Worm (Caenorhabditis elegans) whole organism, late embryonic: ENCODE measurements around the gene symk-1.

ENCODE experiments used
- F13H6.1 ChIP-seq: sonication (generic microtip); optimal IDR thresholded peaks from 2 replicates; lab custom pipeline; 2016; ENCODE audit warnings: missing genetic modification characterization, missing compliant biosample characterization
- K09A11.1 ChIP-seq: sonication (generic microtip); optimal IDR thresholded peaks from 2 replicates; lab custom pipeline; 2017; ENCODE audit warnings: antibody characterized with exemption, mild to moderate bottlenecking, missing genetic modification characterization, missing compliant biosample characterization; ENCODE audit not compliant: insufficient read depth
- T23F11.4 ChIP-seq: fragments of 200-800 bp; sonication (Bioruptor generic); optimal IDR thresholded peaks from 2 replicates; lab custom pipeline; 2018; ENCODE audit warnings: mild to moderate bottlenecking, missing genetic modification characterization, missing compliant biosample characterization
- ahr-1 ChIP-seq: sonication (generic microtip); optimal IDR thresholded peaks from 2 replicates; lab custom pipeline; 2016; ENCODE audit warnings: missing genetic modification characterization, missing compliant biosample characterization
- ama-1 ChIP-seq: fragments of 150-350 bp; optimal IDR thresholded peaks from 2 replicates; lab custom pipeline; 2014
- ceh-14 ChIP-seq: sonication (generic microtip); optimal IDR thresholded peaks from 2 replicates; lab custom pipeline; 2016; ENCODE audit warnings: missing genotype, missing genetic modification characterization, missing compliant biosample characterization
- ceh-2 ChIP-seq: sonication (generic microtip); optimal IDR thresholded peaks from 2 replicates; lab custom pipeline; 2016; ENCODE audit warnings: missing genotype, missing genetic modification characterization, missing compliant biosample characterization
- ceh-22 ChIP-seq: sonication (generic microtip); optimal IDR thresholded peaks from 2 replicates; lab custom pipeline; 2017; ENCODE audit warnings: missing biosample characterization, missing genetic modification characterization
- ceh-31 ChIP-seq: sonication (generic microtip); optimal IDR thresholded peaks from 2 replicates; lab custom pipeline; 2016; ENCODE audit warnings: missing genetic modification characterization, missing compliant biosample characterization
- ceh-34 ChIP-seq: sonication (generic microtip); optimal IDR thresholded peaks from 2 replicates; lab custom pipeline; 2016; ENCODE audit warnings: mild to moderate bottlenecking, missing genetic modification characterization, missing compliant biosample characterization
- ceh-45 ChIP-seq: fragments of 200-800 bp; sonication (Bioruptor generic); IDR thresholded peaks from 2 replicates; pipeline ENCODE4 v1.3.6; 2022; ENCODE audit warnings: missing genetic modification reagents, missing genetic modification characterization, missing compliant biosample characterization
- ceh-6 ChIP-seq: fragments of 200-800 bp; sonication (Bioruptor generic); optimal IDR thresholded peaks from 2 replicates; lab custom pipeline; 2018; ENCODE audit warnings: mild to moderate bottlenecking, missing genetic modification characterization, missing compliant biosample characterization
- ceh-9 ChIP-seq: sonication (generic microtip); optimal IDR thresholded peaks from 2 replicates; lab custom pipeline; 2016; ENCODE audit warnings: mild to moderate bottlenecking, missing genetic modification characterization, inconsistent platforms, missing compliant biosample characterization
- elt-2 ChIP-seq: sonication (generic microtip); optimal IDR thresholded peaks from 2 replicates; lab custom pipeline; 2016; ENCODE audit warnings: missing genetic modification reagents, missing genetic modification characterization, missing compliant biosample characterization
- elt-4 ChIP-seq: sonication (generic microtip); optimal IDR thresholded peaks from 2 replicates; lab custom pipeline; 2016; ENCODE audit warnings: missing genetic modification characterization, missing compliant biosample characterization
- hlh-13 ChIP-seq: fragments of 200-800 bp; sonication (Bioruptor generic); optimal IDR thresholded peaks from 2 replicates; lab custom pipeline; 2018; ENCODE audit warnings: mild to moderate bottlenecking, missing genetic modification characterization, missing compliant biosample characterization
- hlh-15 ChIP-seq: sonication (generic microtip); optimal IDR thresholded peaks from 2 replicates; lab custom pipeline; 2016; ENCODE audit warnings: missing genetic modification characterization, missing compliant biosample characterization
- hlh-6 ChIP-seq: sonication (generic microtip); optimal IDR thresholded peaks from 2 replicates; lab custom pipeline; 2016; ENCODE audit warnings: missing genotype, missing genetic modification characterization, missing compliant biosample characterization
- hlh-8 ChIP-seq: sonication (generic microtip); optimal IDR thresholded peaks from 2 replicates; lab custom pipeline; 2016; ENCODE audit warnings: missing genotype, missing genetic modification characterization, missing compliant biosample characterization
- lim-6 ChIP-seq: sonication (generic microtip); optimal IDR thresholded peaks from 2 replicates; lab custom pipeline; 2016; ENCODE audit warnings: missing genetic modification characterization, missing compliant biosample characterization
- lin-11 ChIP-seq: fragments of 200-800 bp; sonication (Bioruptor generic); optimal IDR thresholded peaks from 2 replicates; lab custom pipeline; 2018; ENCODE audit warnings: mild to moderate bottlenecking, missing genetic modification characterization, missing compliant biosample characterization
- madf-2 ChIP-seq: sonication (generic microtip); optimal IDR thresholded peaks from 2 replicates; lab custom pipeline; 2017; ENCODE audit warnings: missing genetic modification characterization, missing compliant biosample characterization
- nfya-1 ChIP-seq: sonication (generic microtip); optimal IDR thresholded peaks from 2 replicates; lab custom pipeline; 2017; ENCODE audit warnings: missing genetic modification characterization, mild to moderate bottlenecking, missing compliant biosample characterization, antibody characterized with exemption, moderate library complexity
- nhr-11 ChIP-seq: fragments of 150-350 bp; optimal IDR thresholded peaks from 2 replicates; lab custom pipeline; 2014; ENCODE audit warnings: missing biosample characterization, missing genetic modification characterization
- nhr-232 ChIP-seq: sonication (generic microtip); optimal IDR thresholded peaks from 2 replicates; lab custom pipeline; 2016; ENCODE audit warnings: missing genetic modification characterization, missing compliant biosample characterization
- npax-4 ChIP-seq: sonication (generic microtip); optimal IDR thresholded peaks from 2 replicates; lab custom pipeline; 2016; ENCODE audit warnings: missing genetic modification characterization, missing compliant biosample characterization
- pag-3 ChIP-seq: sonication (generic microtip); optimal IDR thresholded peaks from 2 replicates; lab custom pipeline; 2016; ENCODE audit warnings: missing compliant biosample characterization, missing genetic modification characterization, borderline replicate concordance
- pat-9 ChIP-seq: fragments of 200-800 bp; sonication (Bioruptor generic); optimal IDR thresholded peaks from 2 replicates; lab custom pipeline; 2018; ENCODE audit warnings: mild to moderate bottlenecking, missing genetic modification characterization, moderate library complexity, missing compliant biosample characterization
- pax-1 ChIP-seq: fragments of 150-350 bp; optimal IDR thresholded peaks from 2 replicates; lab custom pipeline; 2014; ENCODE audit warnings: missing biosample characterization, missing genetic modification characterization
- pha-4 ChIP-seq: fragments of 150-350 bp; optimal IDR thresholded peaks from 2 replicates; lab custom pipeline; 2018; ENCODE audit warnings: missing biosample characterization, missing genetic modification reagents, missing genetic modification characterization
- pqm-1 ChIP-seq: sonication (generic microtip); optimal IDR thresholded peaks from 2 replicates; lab custom pipeline; 2016; ENCODE audit warnings: missing genetic modification characterization, missing compliant biosample characterization
- pros-1 ChIP-seq: fragments of 150-350 bp; optimal IDR thresholded peaks from 2 replicates; lab custom pipeline; 2014; ENCODE audit warnings: missing biosample characterization, missing genetic modification reagents, missing genetic modification characterization
- sox-4 ChIP-seq: sonication (generic microtip); optimal IDR thresholded peaks from 2 replicates; lab custom pipeline; 2017; ENCODE audit warnings: mild to moderate bottlenecking, missing genetic modification characterization, inconsistent platforms, missing compliant biosample characterization
- syd-9 ChIP-seq: sonication (generic microtip); optimal IDR thresholded peaks from 2 replicates; lab custom pipeline; 2016; ENCODE audit warnings: mild to moderate bottlenecking, missing genetic modification characterization, moderate library complexity, missing compliant biosample characterization
- tbx-7 ChIP-seq: sonication (generic microtip); optimal IDR thresholded peaks from 2 replicates; lab custom pipeline; 2016; ENCODE audit warnings: missing genotype, missing genetic modification characterization, missing compliant biosample characterization
- ttx-3 ChIP-seq: sonication (generic microtip); optimal IDR thresholded peaks from 2 replicates; lab custom pipeline; 2016; ENCODE audit warnings: missing genetic modification reagents, missing genetic modification characterization, missing compliant biosample characterization
- unc-3 ChIP-seq, 2 experiments: fragments of 200-800 bp in 1 of 2; sonication (Bioruptor generic) in 1 of 2; sonication (generic microtip) in 1 of 2; conservative IDR thresholded peaks in 1 of 2; optimal IDR thresholded peaks in 1 of 2; 2 replicates each; pipeline versions ENCODE4 v1.3.6 to Lab custom; 2016 to 2022; ENCODE audit warnings: missing compliant biosample characterization in 2 of 2, missing genetic modification characterization in 2 of 2, missing genetic modification reagents in 1 of 2
- unc-86 ChIP-seq: sonication (generic microtip); optimal IDR thresholded peaks from 2 replicates; lab custom pipeline; 2016; ENCODE audit warnings: missing genetic modification characterization, missing compliant biosample characterization
- zip-5 ChIP-seq: sonication (generic microtip); optimal IDR thresholded peaks from 2 replicates; lab custom pipeline; 2016; ENCODE audit warnings: missing genetic modification characterization, missing compliant biosample characterization

Gene symk-1

ce11 chrV:8569841-8570361, at the start of gene symk-1, which contains the start of gene F25G6.9:
symk-1 (plus strand) TSS chrV:8570311.
F25G6.9 (minus strand) TSS chrV:8570000.
- TF ChIP-seq hlh-13 (GFP tag; lab: Kevin White, UChicago) = no peak
- no peak for TF ChIP-seq ceh-31 (tag; lab: Kevin White, UChicago)
- TF ChIP-seq ceh-34 (tag; lab: Kevin White, UChicago) = no peak
- TF ChIP-seq syd-9 (tag; lab: Kevin White, UChicago) = no peak
- peak; percentile 12 for TF ChIP-seq ceh-14 (tag; lab: Kevin White, UChicago)
- no peak for TF ChIP-seq ceh-2
- peak; percentile 40 for TF ChIP-seq nfya-1 (tag; lab: Kevin White, UChicago)
- TF ChIP-seq pax-1 = no peak
- TF ChIP-seq unc-3 (GFP tag; conservative IDR thresholded peaks at IDR 0.05; lab: Robert Waterston, UW) = no peak
- TF ChIP-seq unc-3 (tag; optimal IDR thresholded peaks at IDR 0.05; lab: Kevin White, UChicago) = no peak
- no peak for TF ChIP-seq madf-2 (tag; lab: Kevin White, UChicago)
- no peak for TF ChIP-seq npax-4 (tag; lab: Kevin White, UChicago)

DNA sequence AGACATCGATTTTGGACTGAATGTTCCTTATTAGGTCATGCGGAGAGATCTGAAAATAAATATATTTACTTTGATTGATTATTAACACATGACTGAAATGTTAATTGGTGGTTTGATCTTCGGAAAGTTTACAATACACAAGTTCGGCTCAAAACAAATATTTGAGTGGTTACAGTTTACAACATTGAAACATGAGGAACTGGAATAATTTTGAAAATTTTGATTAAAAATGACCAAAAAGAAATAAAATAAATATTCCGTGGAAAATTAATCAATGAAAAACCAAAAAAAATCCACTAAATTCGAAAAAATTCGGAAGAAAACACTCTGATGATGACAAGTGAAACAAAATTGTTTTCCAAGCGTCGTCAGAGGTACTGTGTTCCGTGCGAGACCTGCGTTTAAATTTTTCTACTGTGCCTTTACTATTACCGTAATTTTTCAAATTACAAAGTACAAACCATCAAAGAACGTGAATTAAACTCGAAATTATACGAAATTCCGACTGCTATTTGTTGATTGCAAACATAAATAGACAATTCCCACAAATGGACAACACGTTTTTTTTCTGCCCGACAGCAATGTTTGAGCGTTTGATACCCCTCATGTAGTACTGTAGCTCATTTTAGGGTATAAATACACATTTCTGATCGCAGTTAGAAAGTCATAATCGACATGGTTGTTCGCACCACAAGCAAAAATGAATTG, 49.1 kb upstream of the symk-1 start, which contains the start of the genes F45F2.11 and otpl-7:
Gene F45F2.11, minus strand, starts transcription at position 51 of the 708 bp plus-strand sequence.
Gene otpl-7, plus strand, starts transcription at position 658 of the 708 bp plus-strand sequence.
- TF ChIP-seq elt-4 (tag; lab: Kevin White, UChicago) = no peak
- TF ChIP-seq lim-6 (tag; lab: Kevin White, UChicago) = no peak
- TF ChIP-seq syd-9 (tag; lab: Kevin White, UChicago) = no peak
- TF ChIP-seq tbx-7 (tag; lab: Kevin White, UChicago) = no peak
- no peak for TF ChIP-seq elt-2 (tag; lab: Kevin White, UChicago)
- TF ChIP-seq pqm-1 (tag; lab: Kevin White, UChicago) = no peak
- no peak for TF ChIP-seq pha-4
- TF ChIP-seq ceh-45 = no peak
- TF ChIP-seq ahr-1 (tag; lab: Kevin White, UChicago) = no peak

DNA sequence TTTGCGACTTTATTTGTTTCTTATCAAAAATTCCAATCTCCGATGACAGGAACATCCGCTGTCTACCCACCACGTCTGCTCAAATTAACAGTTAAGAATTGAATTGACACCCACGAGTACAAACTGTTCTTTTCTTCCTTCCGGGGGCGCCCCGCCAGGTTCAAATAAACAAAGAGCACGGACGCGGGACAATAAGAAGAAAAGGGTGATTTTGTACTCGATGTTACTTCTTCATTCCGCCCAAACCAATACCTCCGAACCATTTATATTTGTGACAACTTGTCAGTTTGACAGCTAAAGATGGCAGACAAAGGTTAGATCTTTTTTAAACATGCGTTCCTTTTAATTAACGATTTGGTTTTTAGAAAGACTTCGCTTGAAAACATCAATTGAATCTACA, 44.3 kb upstream of the symk-1 start, which contains the start of gene otpl-6:
Gene otpl-6, plus strand, starts transcription at position 301 of the 400 bp plus-strand sequence.
- TF ChIP-seq nhr-11 (tag; lab: Kevin White, UChicago) (no peak), nhr-232 (tag; lab: Kevin White, UChicago) (no peak), ceh-9 (no peak), ceh-14 (tag; lab: Kevin White, UChicago) (no peak), ceh-45 (no peak), F13H6.1 (tag; lab: Kevin White, UChicago) (no peak), lin-11 (tag; lab: Kevin White, UChicago) (no peak), ama-1 (lab: Kevin White, UChicago) (no peak), pqm-1 (tag; lab: Kevin White, UChicago) (no peak), pag-3 (no peak), hlh-6 (no peak), hlh-15 (no peak), zip-5 (tag; lab: Kevin White, UChicago) (no peak)

DNA sequence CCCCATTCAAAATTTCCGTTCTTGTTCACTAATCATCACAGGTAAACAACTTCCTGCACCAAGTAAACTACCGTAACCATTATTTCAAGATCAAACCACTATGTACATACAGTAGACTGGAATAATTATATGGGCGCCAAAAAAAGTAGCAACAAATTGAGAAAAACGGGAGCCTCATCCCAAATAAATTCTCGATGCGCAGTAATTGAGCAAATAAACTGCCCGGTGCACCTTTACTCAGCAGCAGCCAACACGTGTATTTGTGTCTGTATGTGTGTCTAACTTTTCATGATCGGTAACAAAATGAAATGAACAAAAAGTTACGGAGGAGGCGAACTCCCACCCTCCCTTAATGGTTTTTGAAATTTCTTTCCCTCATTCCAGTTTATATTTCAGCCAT, 40.9 kb upstream of the symk-1 start, which contains the start of gene otpl-5:
Gene otpl-5, plus strand, starts transcription at position 301 of the 400 bp plus-strand sequence.
- TF ChIP-seq npax-4 (tag; lab: Kevin White, UChicago) (no peak), hlh-15 (no peak), T23F11.4 (GFP tag; lab: Kevin White, UChicago) (no peak), nhr-11 (tag; lab: Kevin White, UChicago) (no peak), ttx-3 (no peak), pros-1 (tag; lab: Kevin White, UChicago) (no peak), hlh-8 (no peak), pat-9 (tag; lab: Kevin White, UChicago) (no peak), sox-4 (tag; lab: Kevin White, UChicago) (no peak), unc-86 (tag; lab: Kevin White, UChicago) (no peak), pag-3 (no peak), ceh-6 (no peak), K09A11.1 (tag; lab: Kevin White, UChicago) (no peak), ceh-22 (tag; lab: Kevin White, UChicago) (no peak)
